Fruit fly (Drosophila melanogaster): ENCODE data around the gene CG3726.
A peak's percentile ranks its signal among the peaks of the same experiment; 100 is the strongest.

DNA sequence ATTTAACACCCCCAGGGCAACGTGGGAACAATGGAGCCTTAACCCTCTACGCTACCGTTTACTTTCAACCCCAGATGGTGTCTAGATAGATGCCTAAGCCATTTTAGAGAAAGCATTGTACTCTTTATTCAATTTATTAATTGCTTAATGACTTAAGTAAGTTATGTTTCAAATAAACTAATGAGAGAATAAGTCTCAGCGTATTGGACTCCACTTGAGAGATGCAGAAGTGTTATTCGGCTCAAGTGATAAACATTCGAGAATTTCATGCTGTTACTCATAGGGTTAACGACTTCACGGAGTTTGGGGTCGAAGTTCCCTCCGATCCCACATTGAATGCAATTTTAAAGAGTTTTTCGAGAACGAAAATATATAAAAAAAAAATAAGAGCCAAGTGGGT is 28.6 kb upstream of the CG3726 start:
- peak; percentile 36 for TF ChIP-seq EcR (GFP tag; optimal IDR thresholded peaks at IDR 0.05)
- TF ChIP-seq CG13204 (GFP tag; optimal IDR thresholded peaks at IDR 0.05) = no peak
- TF ChIP-seq rn (GFP tag; IDR thresholded peaks at IDR 0.05) = no peak

Measured in whole organism, pupa.